Fruit fly (Drosophila melanogaster): ENCODE measurements around the gene CG8012.

Gene CG8012

dm6 chr3L:8214980-8215379 lies at the start of gene CG8012:
TSS of gene CG8012 (plus strand) at chr3L:8215280.
- TF ChIP-seq EcR (GFP tag; optimal IDR thresholded peaks at IDR 0.05) (no peak), pan (optimal IDR thresholded peaks at IDR 0.05) (no peak), CG8478 (optimal IDR thresholded peaks at IDR 0.05) (no peak), usp (GFP tag; optimal IDR thresholded peaks at IDR 0.05) (no peak), psq (optimal IDR thresholded peaks at IDR 0.05) (no peak)

dm6 chr3L:8165436-8165835 lies 49.6 kb upstream of the CG8012 start, which contains the start of gene CG13675:
TSS of gene CG13675 (minus strand) at chr3L:8165518.
- TF ChIP-seq Dll (optimal IDR thresholded peaks at IDR 0.05) (no peak), CG8478 (optimal IDR thresholded peaks at IDR 0.05) (no peak), psq (optimal IDR thresholded peaks at IDR 0.05) (no peak), pan (optimal IDR thresholded peaks at IDR 0.05) (no peak), EcR (GFP tag; optimal IDR thresholded peaks at IDR 0.05) (no peak), usp (GFP tag; optimal IDR thresholded peaks at IDR 0.05) (no peak)

DNA sequence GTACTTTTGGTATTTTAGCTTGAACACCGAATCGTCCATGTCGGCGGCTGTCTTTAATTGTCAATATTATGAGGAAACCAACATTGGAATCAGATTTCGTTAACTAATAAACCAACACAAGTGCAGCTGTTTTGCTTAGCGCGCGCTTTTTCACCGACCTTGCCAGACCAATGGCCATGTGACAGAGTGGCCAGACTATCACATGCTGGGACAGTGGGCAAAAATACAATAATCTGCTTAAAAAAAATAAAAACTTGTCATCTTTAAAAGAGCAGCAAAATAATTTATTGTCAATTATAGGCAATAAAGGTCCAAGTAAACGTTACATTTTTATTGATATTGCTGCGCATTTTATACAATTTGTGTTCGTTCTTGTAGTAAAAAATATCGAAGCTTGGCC lies 39.3 kb upstream of the CG8012 start, which contains the start of gene RecQ4:
RecQ4 (minus strand) TSS at position 161 of the 400 bp plus-strand sequence.
- no peak for TF ChIP-seq EcR (GFP tag; optimal IDR thresholded peaks at IDR 0.05)
- TF ChIP-seq usp (GFP tag; optimal IDR thresholded peaks at IDR 0.05): no peak
- no peak for TF ChIP-seq pan (optimal IDR thresholded peaks at IDR 0.05)
- TF ChIP-seq CG8478 (optimal IDR thresholded peaks at IDR 0.05): no peak
- no peak for TF ChIP-seq Dll (optimal IDR thresholded peaks at IDR 0.05)
- no peak for TF ChIP-seq psq (optimal IDR thresholded peaks at IDR 0.05)

DNA sequence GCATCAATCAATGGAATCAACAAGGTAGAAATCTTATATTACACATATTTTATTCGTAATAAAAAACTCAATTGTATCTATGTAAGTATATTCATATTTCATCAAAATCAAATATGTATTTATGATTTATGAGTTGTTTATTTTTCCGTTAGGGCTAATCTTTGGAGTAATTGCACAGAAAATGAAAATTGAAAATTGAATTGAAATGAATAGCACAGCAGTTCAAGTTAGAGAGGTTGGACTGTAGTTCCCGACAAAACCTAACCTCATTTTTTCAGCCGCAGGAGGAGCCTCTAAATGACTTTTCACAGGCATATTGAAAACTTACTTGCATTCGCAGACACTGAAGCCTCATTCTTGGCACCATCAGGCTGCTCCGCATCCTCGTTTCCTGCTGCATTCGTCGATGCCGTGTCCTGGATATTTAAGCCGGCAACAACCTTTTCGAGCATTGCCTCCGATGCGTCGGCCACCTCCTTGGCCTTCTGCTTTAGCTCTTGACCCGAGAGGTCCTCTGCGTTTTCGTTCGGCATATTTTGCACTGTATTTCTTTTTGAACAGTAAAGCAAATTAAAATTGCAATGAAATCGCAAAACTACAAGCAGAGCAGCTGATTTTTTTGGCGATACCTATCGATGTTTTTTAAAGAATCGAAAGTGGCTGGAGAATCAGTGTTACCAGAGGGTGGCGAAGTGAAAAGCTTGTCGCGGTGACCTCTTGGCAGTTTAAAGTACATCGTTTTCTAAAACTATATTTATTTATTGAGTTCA lies 37.1 kb upstream of the CG8012 start, which contains the start of gene Nmt:
Nmt (minus strand) TSS at position 635 of the 770 bp plus-strand sequence.
- TF ChIP-seq CG8478 (optimal IDR thresholded peaks at IDR 0.05): no peak
- no peak for TF ChIP-seq pan (optimal IDR thresholded peaks at IDR 0.05)
- no peak for TF ChIP-seq usp (GFP tag; optimal IDR thresholded peaks at IDR 0.05)
- TF ChIP-seq Dll (optimal IDR thresholded peaks at IDR 0.05): no peak
- TF ChIP-seq psq (optimal IDR thresholded peaks at IDR 0.05): no peak
- TF ChIP-seq EcR (GFP tag; optimal IDR thresholded peaks at IDR 0.05): no peak

DNA sequence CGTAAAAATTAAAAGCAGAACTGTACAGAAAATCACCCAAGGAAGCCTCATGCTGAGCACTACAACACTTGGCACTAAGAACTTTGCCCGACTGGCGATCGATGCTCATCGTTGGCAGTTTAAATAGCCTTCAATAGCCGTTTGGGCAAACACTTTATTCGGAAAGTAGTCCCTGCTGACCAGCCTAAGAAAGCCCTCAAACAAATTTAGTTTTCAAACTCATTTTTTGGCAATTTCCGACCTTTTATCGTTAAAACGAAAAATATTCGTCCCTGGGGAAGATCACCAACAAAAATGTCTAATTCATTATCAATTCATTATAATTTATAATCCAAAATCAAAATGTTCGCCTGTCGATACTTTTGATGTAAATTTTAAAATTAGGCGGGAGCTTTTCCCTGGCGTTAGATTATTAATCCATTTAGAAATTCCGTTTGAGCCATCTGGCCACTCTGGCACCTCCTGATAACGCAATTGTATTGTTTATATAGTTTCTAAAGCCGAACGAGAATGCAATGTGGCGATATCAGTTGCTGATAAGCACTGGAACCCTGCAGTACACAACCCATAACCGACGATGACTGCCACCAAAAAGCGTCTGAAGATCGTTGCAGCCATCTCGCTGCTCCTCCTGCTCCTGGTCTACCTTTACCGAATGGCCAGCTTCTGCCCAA lies 34.5 kb upstream of the CG8012 start, which contains the start of the genes mthl7 and Uxs:
mthl7 (minus strand) TSS at position 51 of the 674 bp plus-strand sequence.
Uxs (plus strand) TSS at position 460 of the 674 bp plus-strand sequence.
- no peak for TF ChIP-seq EcR (GFP tag; optimal IDR thresholded peaks at IDR 0.05)
- no peak for TF ChIP-seq usp (GFP tag; optimal IDR thresholded peaks at IDR 0.05)
- no peak for TF ChIP-seq pan (optimal IDR thresholded peaks at IDR 0.05)
- no peak for TF ChIP-seq Dll (optimal IDR thresholded peaks at IDR 0.05)
- TF ChIP-seq CG8478 (optimal IDR thresholded peaks at IDR 0.05): no peak
- TF ChIP-seq psq (optimal IDR thresholded peaks at IDR 0.05): no peak

DNA sequence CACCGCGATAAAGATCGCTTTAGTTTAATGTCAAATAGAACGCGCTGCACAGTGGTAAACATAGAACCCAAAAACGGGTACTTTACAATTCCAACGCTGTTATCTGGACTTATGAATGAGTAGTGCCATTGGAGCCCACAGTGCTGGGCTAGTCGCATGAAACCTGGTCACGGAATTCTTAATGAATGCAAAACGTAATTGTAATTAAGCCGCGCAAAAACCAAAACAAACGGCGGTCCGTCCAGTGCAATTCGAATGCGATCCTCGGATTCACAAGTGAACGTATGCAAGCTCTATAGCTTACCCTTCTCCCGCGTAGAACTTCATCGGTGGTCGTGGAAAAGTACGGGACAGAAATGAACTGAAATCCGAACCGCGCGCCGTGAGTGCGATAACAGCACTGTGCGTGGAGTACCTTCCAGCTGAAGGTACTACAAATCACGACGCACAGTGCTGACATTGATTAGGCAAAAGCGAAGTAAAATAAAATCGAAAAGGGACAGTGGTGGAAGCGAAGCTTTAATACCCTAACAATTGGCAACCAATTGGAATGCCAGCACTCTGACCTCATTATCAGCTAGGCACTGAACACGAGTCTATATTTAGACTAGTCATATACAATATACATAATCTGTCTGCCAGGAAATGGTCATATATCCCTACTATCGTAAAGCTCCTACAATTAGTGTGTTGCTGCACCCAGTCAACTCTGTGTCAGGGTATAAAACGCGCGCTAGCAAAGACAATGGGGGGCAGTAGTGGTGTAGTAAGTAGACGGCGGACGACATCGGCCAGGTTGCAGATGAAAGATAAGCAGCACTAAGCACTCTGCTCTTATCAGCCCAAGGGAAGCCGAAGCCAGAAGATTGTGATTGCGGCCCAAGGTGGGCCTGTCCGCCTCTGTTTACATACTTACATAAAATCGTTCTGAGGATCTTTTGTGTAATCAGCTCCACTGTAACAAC lies 29.5 kb upstream of the CG8012 start:
- TF ChIP-seq pan (optimal IDR thresholded peaks at IDR 0.05) (no peak), usp (GFP tag; optimal IDR thresholded peaks at IDR 0.05) (no peak), psq (optimal IDR thresholded peaks at IDR 0.05) (no peak), Dll (optimal IDR thresholded peaks at IDR 0.05) (no peak), EcR (GFP tag; optimal IDR thresholded peaks at IDR 0.05) (no peak)

DNA sequence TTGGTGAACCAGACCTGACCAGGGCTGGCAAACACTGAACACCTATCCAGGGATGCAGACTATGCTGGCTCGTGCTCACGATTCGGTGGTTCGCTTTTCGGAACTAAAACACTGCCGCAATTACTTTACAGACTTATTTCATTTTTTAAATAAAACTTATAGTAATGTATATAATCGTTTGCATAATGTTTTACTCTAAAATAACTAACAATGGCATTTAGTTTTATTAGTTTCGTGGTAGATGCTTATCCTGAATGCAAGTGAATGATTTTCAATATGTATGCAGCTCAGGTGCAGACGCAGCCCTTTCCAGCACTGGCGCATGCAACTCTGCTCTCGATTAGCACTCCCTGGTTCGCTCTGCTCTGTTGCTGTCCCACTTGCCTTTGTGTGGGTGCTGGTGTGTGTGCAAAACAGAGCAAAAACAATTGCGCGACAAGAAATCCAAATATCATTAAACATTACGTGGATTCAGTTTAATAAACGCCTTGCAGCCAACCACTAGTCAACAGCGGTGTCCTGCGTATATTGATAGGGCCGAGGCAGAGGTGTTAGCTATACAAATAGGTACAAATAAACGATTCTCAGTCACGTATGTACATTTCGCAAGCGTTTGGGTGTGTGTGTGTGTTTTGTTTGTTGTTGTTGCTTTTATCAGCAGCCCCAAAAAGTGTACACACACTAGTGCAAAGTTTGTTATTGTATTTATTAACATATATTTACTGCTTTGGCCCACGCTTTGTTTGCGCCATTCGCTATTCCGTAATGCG lies 28.3 kb upstream of the CG8012 start, which contains the start of the genes ERR and Atg18a:
ERR (minus strand) TSS at position 45 of the 770 bp plus-strand sequence.
Atg18a (plus strand) TSS at position 231 of the 770 bp plus-strand sequence.
- TF ChIP-seq Dll (optimal IDR thresholded peaks at IDR 0.05) (no peak), psq (optimal IDR thresholded peaks at IDR 0.05) (no peak), usp (GFP tag; optimal IDR thresholded peaks at IDR 0.05) (no peak), CG8478 (optimal IDR thresholded peaks at IDR 0.05) (no peak), EcR (GFP tag; optimal IDR thresholded peaks at IDR 0.05) (no peak), pan (optimal IDR thresholded peaks at IDR 0.05) (no peak)

DNA sequence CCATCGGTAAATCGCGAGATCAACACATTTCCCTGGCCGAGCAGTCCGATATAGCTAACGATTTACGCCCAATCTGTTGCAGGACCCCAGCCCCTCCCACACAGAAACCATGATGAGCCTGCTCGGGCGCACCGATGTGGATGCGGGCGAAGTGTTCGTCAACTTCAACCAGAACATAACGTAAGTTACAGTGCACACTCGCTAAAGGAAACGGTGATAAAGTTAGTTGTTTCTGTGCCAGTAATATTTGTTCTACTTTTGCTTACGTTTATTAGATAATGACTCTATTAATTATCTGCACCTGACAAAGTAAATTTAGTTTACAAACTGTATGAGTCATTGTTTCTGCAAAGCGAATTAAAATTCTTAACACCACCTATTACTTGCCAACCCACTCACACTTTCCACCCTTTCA lies 27.7 kb upstream of the CG8012 start:
- no peak for TF ChIP-seq CG8478 (optimal IDR thresholded peaks at IDR 0.05)
- no peak for TF ChIP-seq psq (optimal IDR thresholded peaks at IDR 0.05)

dm6 chr3L:8189234-8189633 lies 25.8 kb upstream of the CG8012 start:
- TF ChIP-seq EcR (GFP tag; optimal IDR thresholded peaks at IDR 0.05) (no peak), psq (optimal IDR thresholded peaks at IDR 0.05) (no peak), usp (GFP tag; optimal IDR thresholded peaks at IDR 0.05) (no peak), Dll (optimal IDR thresholded peaks at IDR 0.05) (no peak), pan (optimal IDR thresholded peaks at IDR 0.05) (no peak), CG8478 (optimal IDR thresholded peaks at IDR 0.05) (no peak)

dm6 chr3L:8191042-8191613 lies 24.0 kb upstream of the CG8012 start, which contains the start of gene MED24:
TSS of gene MED24 (plus strand) at chr3L:8191270.
- TF ChIP-seq CG8478 (optimal IDR thresholded peaks at IDR 0.05) (no peak), pan (optimal IDR thresholded peaks at IDR 0.05) (no peak), Dll (optimal IDR thresholded peaks at IDR 0.05) (no peak), usp (GFP tag; optimal IDR thresholded peaks at IDR 0.05) (no peak), EcR (GFP tag; optimal IDR thresholded peaks at IDR 0.05) (no peak), psq (optimal IDR thresholded peaks at IDR 0.05) (no peak)

All from whole organism.